Fruit fly (Drosophila melanogaster): Measurements from ENCODE around the gene psidin.

The psidin gene

DNA sequence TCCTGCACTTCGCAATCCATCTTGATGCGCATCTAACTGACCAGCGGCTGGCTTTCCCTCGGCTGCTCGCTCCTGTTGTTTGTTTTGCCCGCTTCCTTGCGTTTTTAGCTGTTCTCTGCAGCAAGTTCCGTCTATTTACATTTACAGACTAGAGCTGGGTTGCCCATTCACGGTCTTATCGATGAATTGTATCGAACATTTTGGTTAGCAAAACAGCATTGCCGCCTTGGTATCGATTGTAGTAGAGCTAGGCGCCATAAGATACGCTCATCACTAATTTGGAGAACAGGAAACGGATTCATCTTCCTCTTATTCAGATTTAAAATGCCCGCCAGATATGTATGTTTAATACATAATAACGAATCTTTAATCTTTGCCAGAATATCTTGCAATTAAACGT lies 14.4 kb downstream of the psidin start, which contains the start of gene Regnase-1 (continued):
- peak; percentile 90 for TF ChIP-seq E2f1 (GFP tag; IDR thresholded peaks at IDR 0.05)
- peak; percentile 88 for TF ChIP-seq fu2 (GFP tag; optimal IDR thresholded peaks at IDR 0.05)
- TF ChIP-seq Mrtf (GFP tag; IDR thresholded peaks at IDR 0.05), result peak; percentile 71; the same call in 2 of the 3 replicates
- TF ChIP-seq Ets97D (GFP tag; optimal IDR thresholded peaks at IDR 0.05), result peak; percentile 100
- peak; percentile 96 for TF ChIP-seq B-H2 (GFP tag; optimal IDR thresholded peaks at IDR 0.05)
- no peak for TF ChIP-seq ftz-f1 (GFP tag; optimal IDR thresholded peaks at IDR 0.05)
- TF ChIP-seq gcm (GFP tag; optimal IDR thresholded peaks at IDR 0.05), result peak; percentile 94
- peak; percentile 66 for TF ChIP-seq CG10321 (GFP tag; IDR thresholded peaks at IDR 0.05)
- peak; percentile 91 for TF ChIP-seq CG8290 (GFP tag; optimal IDR thresholded peaks at IDR 0.05)
- TF ChIP-seq CG8290 (tag; optimal IDR thresholded peaks at IDR 0.05), result peak; percentile 87 to 97
- TF ChIP-seq CG7556 (GFP tag; optimal IDR thresholded peaks at IDR 0.05), result peak; percentile 80
- peak; percentile 87 for TF ChIP-seq CG9932 (GFP tag; IDR thresholded peaks at IDR 0.05)
- TF ChIP-seq lbe (GFP tag; optimal IDR thresholded peaks at IDR 0.05), result peak; percentile 86
- TF ChIP-seq CG17829 (tag; optimal IDR thresholded peaks at IDR 0.05), result peak; percentile 90
- peak; percentile 66 for TF ChIP-seq Deaf1 (tag; optimal IDR thresholded peaks at IDR 0.05)
- TF ChIP-seq ap (GFP tag; IDR thresholded peaks at IDR 0.05), result peak; percentile 79
- TF ChIP-seq CG32767 (GFP tag; IDR thresholded peaks at IDR 0.05), result peak; percentile 82
- TF ChIP-seq CG33213 (GFP tag; optimal IDR thresholded peaks at IDR 0.05), result peak; percentile 92
- TF ChIP-seq Neu2 (GFP tag; optimal IDR thresholded peaks at IDR 0.05; ENCODE audit: borderline replicate concordance), result peak; percentile 62
- peak; percentile 72 for TF ChIP-seq al (GFP tag; IDR thresholded peaks at IDR 0.05)
- peak; percentile 95 for TF ChIP-seq chinmo (GFP tag; IDR thresholded peaks at IDR 0.05; ENCODE audit: partially characterized antibody)
- peak; percentile 88 for TF ChIP-seq CG11398 (GFP tag; optimal IDR thresholded peaks at IDR 0.05)
- TF ChIP-seq CG12391 (tag; optimal IDR thresholded peaks at IDR 0.05), result peak; percentile 94
- TF ChIP-seq CG3281 (GFP tag; optimal IDR thresholded peaks at IDR 0.05), result peak; percentile 95
- peak; percentile 74 for TF ChIP-seq Sry-β (GFP tag; optimal IDR thresholded peaks at IDR 0.05)
- peak; percentile 32 for TF ChIP-seq zf30C (GFP tag; optimal IDR thresholded peaks at IDR 0.05)
- peak; percentile 71 for TF ChIP-seq ind (GFP tag; optimal IDR thresholded peaks at IDR 0.05)
- TF ChIP-seq da (GFP tag; optimal IDR thresholded peaks at IDR 0.05), result peak; percentile 87
- TF ChIP-seq CG8765 (GFP tag; IDR thresholded peaks at IDR 0.05), result peak; percentile 47; the same call in 1 of the 2 replicates
- peak; percentile 95 for TF ChIP-seq phol (tag; optimal IDR thresholded peaks at IDR 0.05)
- peak; percentile 81 for TF ChIP-seq CG5245 (GFP tag; optimal IDR thresholded peaks at IDR 0.05)
- peak; percentile 87; the same call in 1 of the 2 replicates for TF ChIP-seq HLH3B (GFP tag; IDR thresholded peaks at IDR 0.05)
- peak; percentile 34 for TF ChIP-seq CG16815 (GFP tag; optimal IDR thresholded peaks at IDR 0.05)
- peak; percentile 83 for TF ChIP-seq repo (GFP tag; optimal IDR thresholded peaks at IDR 0.05)
- peak; percentile 95 for TF ChIP-seq Meics (GFP tag; optimal IDR thresholded peaks at IDR 0.05)
- TF ChIP-seq dan (GFP tag; IDR thresholded peaks at IDR 0.05), result no peak
- TF ChIP-seq NFAT (GFP tag; IDR thresholded peaks at IDR 0.05), result peak; percentile 89
- TF ChIP-seq bigmax (GFP tag; optimal IDR thresholded peaks at IDR 0.05), result peak; percentile 86
- TF ChIP-seq CG13624 (GFP tag; optimal IDR thresholded peaks at IDR 0.05), result peak; percentile 94
- TF ChIP-seq Med (GFP tag), result peak; percentile 99
- TF ChIP-seq CG3995 (GFP tag; optimal IDR thresholded peaks at IDR 0.05), result peak; percentile 79
- TF ChIP-seq BEAF-32 (GFP tag; optimal IDR thresholded peaks at IDR 0.05), result peak; percentile 96
- peak; percentile 93 for TF ChIP-seq HLH4C (GFP tag; IDR thresholded peaks at IDR 0.05; ENCODE audit: partially characterized antibody)
- peak; percentile 93 for TF ChIP-seq tna (GFP tag; IDR thresholded peaks at IDR 0.05; ENCODE audit: partially characterized antibody)
- TF ChIP-seq nom (GFP tag; optimal IDR thresholded peaks at IDR 0.05), result peak; percentile 93
- TF ChIP-seq CG2678 (tag; optimal IDR thresholded peaks at IDR 0.05), result peak; percentile 82
- no peak for TF ChIP-seq eve (GFP tag; optimal IDR thresholded peaks at IDR 0.05)
- peak; percentile 72 for TF ChIP-seq Hr3 (GFP tag; optimal IDR thresholded peaks at IDR 0.05)
- TF ChIP-seq sug (tag; optimal IDR thresholded peaks at IDR 0.05), result peak; percentile 88
- peak; percentile 63; the same call in 1 of the 2 replicates for TF ChIP-seq CkIIα-i1 (GFP tag; IDR thresholded peaks at IDR 0.05)
- peak; percentile 97 for TF ChIP-seq mirr (GFP tag; optimal IDR thresholded peaks at IDR 0.05)

All from whole organism, embryonic.